Fruit fly (Drosophila melanogaster) S2 (cell line): ENCODE data around the gene CG14857.

Source experiments
- CG8478 ChIP-seq: fragments of >200 bp; optimal IDR thresholded peaks from 2 replicates; lab custom pipeline; 2018
- CTCF ChIP-seq, 2 experiments: fragments of >200 bp; optimal IDR thresholded peaks; 2 replicates each; lab custom pipeline; 2018

Gene CG14857

DNA sequence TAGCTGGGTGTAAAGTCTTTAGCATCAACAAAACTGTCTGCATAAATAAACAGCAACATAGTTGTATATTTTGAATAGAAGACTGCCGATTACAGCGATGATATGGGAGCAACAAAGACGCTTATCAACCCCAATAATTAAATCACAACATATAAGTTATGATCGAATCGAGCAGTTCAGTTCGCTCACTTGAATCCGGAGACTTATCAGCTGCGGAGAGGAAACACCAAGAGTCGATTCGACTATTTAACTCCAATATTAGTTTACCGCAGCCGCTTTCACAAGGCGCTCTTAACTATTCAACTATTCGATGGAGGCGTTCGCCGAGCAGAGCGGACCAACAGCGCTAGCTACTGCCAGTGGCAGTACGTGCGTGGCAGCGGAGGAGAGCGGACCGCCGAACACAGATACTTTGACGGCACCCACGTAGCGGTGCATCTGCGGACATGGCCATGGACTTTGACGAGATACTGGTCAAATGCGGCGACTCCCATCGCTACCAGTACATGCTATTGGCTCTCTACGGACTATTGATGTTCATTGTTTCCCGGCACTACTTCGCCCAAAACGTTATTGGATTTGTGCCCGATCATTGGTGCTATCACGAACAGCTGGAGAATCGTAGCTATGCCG lies 2.8 kb upstream of the CG14857 start, which contains the start of gene CG14856:
Gene CG14856, plus strand, starts transcription at position 361 of the 633 bp plus-strand sequence.
- TF ChIP-seq CG8478 (lab: Kevin White, UChicago), result no peak
- TF ChIP-seq CTCF (optimal IDR thresholded peaks at IDR 0.05; lab: Kevin White, UChicago), result no peak

DNA sequence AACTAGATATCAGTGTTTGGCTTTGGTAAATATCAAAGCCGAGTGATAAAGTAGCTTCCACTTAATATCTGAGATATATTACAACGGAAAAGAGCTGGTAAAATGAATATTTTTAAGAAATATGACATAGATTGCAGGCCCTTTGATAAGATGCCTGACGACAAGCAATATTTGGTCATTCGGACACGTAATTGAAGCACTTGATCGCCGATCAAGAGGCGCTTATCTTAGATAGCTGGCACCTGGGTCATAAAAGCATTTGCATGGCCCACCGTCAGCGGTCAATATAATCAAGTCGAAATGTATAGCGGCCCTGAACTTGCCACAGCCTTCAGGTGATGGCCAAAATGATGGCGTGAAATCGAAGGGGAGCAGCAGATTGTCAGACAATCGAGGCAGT lies 9.1 kb downstream of the CG14857 start:
- TF ChIP-seq CG8478 (lab: Kevin White, UChicago), result no peak
- TF ChIP-seq CTCF (optimal IDR thresholded peaks at IDR 0.05; lab: Kevin White, UChicago), result no peak

DNA sequence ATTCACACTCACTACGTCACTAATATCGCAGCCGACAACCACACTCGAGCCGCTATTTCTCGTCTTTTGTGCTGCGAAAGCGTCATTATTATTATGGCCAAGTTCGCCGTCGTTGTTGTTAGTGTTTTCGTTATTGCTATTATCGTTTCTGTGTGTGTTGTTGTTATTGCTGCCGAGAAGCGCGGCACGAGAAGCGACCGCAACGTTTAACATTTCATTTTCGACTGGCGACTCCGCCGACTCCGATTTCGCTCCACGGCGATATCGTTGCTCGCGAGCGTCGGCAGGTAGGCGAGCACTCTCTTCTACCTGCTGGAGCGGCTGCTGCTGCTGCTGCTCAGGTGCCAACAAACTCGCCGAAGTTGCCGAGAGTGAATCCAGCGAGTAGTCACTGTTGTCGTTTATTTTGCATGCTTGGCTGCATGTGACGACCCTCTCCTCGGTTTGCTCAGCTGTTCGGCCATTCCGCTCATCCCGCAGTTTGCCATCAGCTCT lies 16.2 kb downstream of the CG14857 start:
- no peak for TF ChIP-seq CG8478 (lab: Kevin White, UChicago)
- no peak for TF ChIP-seq CTCF (optimal IDR thresholded peaks at IDR 0.05; lab: Kevin White, UChicago)

DNA sequence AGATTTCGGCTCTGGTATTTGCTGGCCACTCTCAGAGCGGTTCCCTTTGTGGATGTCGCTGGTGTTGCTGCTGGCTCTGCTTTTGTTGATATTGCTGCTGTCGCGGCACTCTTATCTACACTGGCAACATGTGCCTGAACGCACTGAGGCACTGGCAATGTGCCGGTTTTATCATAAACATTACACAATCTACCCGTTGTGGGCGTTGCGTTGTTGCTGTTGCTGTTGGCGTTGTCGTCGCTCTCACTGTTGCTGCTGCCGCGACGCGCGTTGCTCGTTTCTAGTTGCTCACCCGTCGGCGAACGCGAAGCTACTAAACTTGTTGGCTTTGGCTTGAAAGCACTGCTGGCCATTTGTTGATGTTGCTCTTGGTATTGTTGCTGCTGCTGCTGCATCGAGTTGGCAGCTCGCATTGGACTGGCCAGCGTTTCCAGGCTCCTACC lies 18.2 kb downstream of the CG14857 start:
- TF ChIP-seq CTCF (optimal IDR thresholded peaks at IDR 0.05; lab: Kevin White, UChicago) (no peak), CG8478 (lab: Kevin White, UChicago) (no peak)

DNA sequence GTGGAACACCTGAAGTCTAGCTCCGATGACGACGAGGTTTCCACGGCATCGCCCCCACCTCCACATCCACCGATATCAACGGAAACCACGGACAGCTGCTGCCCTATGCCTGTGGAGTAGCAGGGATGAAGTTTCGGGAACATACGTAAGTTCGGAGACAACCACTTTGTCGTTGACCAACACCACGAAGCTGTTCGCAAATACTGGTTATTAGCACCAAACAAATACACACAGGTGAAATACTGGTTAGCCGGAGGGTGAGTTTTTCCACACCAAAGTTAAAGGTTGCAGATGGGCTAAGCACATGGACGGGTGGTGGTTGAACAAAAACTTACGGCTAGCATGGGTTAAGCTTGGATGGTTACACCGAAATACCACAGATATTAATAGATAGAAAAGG lies 19.6 kb downstream of the CG14857 start:
- TF ChIP-seq CG8478 (lab: Kevin White, UChicago), result no peak
- no peak for TF ChIP-seq CTCF (optimal IDR thresholded peaks at IDR 0.05; lab: Kevin White, UChicago)

DNA sequence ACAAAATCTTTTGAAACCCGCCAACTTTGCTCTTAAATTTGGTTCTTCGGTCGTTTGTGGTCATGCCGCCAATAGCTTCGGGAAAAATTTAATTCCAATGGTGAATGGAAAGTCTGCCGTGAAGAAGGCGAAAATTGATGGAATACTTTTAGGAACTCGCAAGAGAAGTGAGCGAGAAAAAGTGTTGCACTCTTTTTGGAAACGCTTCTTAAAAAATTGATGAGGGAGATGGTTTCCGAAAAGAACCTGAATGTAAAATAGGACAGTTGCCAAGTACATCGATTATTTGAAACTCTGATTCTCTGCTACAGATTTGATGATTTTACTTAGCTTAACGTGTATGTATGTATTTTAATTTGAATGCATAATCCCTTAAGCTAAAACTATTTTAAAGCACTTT lies 21.4 kb downstream of the CG14857 start:
- no peak for TF ChIP-seq CG8478 (lab: Kevin White, UChicago)
- peak; percentile 51 to 65 for TF ChIP-seq CTCF (optimal IDR thresholded peaks at IDR 0.05; lab: Kevin White, UChicago)

DNA sequence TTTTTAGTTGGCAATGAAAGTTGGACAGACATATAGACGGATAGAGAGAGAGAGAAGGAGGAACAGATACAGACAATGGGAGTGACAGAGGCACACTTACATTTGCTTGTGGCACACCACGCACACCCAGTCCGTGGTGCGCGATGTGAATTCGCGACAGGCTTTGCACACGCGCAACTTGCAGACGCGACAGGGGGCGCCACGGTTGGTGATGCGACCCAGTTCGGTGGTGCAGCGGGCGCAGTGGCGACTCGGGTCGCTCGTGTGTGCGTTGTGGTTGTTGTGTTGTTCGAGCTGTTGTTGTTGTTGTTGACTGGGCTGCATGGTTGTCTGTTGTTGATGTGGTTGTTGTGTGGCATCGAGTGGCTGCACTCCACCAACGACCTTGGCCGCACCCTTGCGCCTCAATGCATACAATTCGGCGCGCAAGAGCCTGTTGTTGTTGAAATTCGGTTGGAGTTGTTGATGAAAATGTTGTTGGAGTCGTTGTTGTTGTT lies 28.7 kb downstream of the CG14857 start:
- peak; percentile 4 to 11 for TF ChIP-seq CTCF (optimal IDR thresholded peaks at IDR 0.05; lab: Kevin White, UChicago)
- TF ChIP-seq CG8478 (lab: Kevin White, UChicago), result no peak

DNA sequence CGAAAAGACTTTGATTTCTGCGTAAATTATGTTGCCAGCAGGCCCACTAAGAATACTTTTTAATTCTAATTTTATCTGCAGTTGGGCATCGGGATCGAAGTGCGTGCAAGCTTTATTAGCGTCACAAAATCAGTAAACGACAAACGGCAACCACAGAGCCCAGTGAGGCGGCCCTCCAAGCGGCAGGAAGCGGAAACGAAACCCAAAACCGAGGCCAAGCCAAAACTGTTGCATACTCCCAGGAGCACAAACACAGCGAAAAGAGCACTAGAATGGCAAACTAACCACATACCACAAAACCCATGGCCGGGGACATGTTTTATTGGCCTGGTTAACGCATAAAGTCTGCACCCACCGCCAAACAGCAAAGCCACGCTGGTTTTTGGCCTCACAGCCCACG lies 30.7 kb downstream of the CG14857 start:
- TF ChIP-seq CG8478 (lab: Kevin White, UChicago), result no peak
- TF ChIP-seq CTCF (optimal IDR thresholded peaks at IDR 0.05; lab: Kevin White, UChicago), result peak; percentile 17 to 55

DNA sequence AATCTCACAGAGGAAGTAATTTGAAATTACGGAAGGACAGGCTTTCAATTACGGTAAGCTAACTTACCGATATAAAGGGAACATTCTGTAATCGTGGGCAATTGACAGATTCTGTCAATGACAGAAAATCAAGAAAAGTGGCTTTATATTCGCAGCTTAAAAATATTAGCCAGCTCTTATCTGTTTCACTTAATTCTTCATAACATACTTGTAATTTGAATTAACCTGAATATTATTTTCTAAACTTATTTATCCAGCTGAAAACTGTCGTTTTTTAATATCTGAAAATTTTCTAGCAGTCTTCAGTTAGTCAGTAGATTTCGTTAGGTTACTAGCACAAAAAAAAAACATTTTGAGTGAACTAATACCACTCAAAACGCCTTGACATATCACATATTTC lies 43.2 kb downstream of the CG14857 start, which contains the start of gene CG3610:
Gene CG3610, plus strand, starts transcription at position 301 of the 400 bp plus-strand sequence.
- TF ChIP-seq CG8478 (lab: Kevin White, UChicago) (no peak), CTCF (optimal IDR thresholded peaks at IDR 0.05; lab: Kevin White, UChicago) (no peak)

DNA sequence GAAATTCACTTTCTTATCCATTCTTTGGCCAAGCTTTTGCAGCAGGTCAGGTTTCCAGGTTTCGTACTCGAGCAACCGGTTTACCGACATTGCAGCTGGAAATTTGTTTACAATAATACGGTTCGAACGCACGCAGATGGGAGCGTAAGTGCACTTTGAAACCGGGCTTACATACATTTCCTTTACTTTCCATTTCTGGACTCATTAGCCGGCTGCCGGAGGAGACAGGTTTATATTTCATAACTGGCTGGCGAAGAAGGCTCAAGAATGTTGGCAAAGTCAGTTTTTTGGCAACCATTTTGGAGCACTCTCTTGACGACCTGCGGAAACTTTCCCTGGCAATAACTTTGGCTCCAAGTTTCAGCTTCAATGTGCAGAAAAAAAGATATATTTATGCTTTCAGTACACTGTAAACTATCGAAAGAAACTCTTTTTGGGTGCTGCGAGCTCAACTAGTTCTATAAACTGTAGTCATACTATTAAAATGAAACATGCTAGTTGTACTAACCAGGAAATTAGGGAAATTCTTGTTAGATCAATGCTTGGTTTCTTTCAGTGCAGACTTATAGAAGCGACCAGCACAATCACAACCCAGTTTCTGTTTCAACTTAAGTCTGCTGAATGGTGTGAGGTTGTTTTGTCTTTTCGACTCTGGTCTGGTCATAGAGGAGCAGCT lies 45.5 kb downstream of the CG14857 start:
- TF ChIP-seq CG8478 (lab: Kevin White, UChicago), result no peak
- TF ChIP-seq CTCF (optimal IDR thresholded peaks at IDR 0.05; lab: Kevin White, UChicago), result no peak

DNA sequence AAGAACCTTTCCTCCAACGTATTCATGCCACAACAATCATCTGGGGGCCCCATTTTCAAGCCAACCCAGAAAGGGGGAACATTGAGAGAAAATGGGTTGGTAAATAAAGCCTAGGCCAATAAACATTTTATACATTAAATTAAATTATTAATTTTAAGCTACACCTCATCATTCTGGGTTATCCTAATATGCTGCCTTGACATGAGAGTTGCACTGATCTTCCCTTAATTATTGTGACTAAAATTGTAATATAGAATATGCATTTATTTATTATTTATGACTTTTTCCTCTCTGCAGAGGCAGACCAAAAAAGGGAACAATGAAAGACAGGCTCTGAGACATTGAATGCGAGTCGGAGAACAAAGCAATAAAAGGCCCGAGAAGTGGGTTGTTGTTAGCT lies 46.3 kb downstream of the CG14857 start:
- no peak for TF ChIP-seq CTCF (optimal IDR thresholded peaks at IDR 0.05; lab: Kevin White, UChicago)
- no peak for TF ChIP-seq CG8478 (lab: Kevin White, UChicago)

DNA sequence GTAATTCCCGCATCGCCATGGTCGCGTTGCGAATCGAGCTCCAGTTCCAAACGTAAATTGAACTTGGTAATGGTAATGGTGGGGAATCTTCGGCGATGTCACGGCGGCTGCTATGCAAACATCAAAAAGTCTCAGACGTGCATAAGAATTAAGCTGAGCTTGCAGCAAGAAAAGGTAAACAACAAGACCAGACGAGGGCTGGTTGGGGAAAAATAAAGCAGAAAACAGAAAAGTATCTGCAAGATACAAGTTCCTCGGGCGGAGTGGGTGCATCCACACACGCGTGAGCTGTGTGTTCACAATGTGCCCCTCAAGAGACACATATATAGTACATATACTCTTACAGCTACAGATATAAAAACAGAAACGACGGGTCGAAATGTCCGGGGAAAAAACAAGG lies 51.0 kb downstream of the CG14857 start:
- TF ChIP-seq CG8478 (lab: Kevin White, UChicago) (no peak), CTCF (optimal IDR thresholded peaks at IDR 0.05; lab: Kevin White, UChicago) (no peak)

DNA sequence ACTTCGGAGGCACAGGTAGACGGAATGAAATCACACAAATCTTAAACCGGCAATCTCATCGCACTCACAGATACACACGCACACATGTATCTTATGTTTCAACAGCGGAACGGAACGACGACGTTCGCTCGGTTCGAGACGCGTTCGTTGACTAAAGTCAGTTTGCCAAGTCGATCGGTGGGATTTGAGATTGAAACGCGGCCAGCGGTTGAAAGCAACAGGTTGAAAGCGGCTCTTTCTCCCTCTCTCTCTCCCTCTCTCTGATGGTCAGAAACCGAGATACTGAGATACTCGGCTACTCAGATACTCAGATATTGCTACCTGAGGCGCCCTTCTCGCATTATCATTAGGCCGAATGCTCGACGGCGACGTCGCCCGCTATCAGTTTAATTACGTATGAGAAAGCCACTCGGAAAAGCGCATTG lies 52.2 kb downstream of the CG14857 start:
- no peak for TF ChIP-seq CTCF (optimal IDR thresholded peaks at IDR 0.05; lab: Kevin White, UChicago)
